Worm (Caenorhabditis elegans): ENCODE results near the gene mrps-18C.

ce11 chrIII:4930154-4930679 is 5.2 kb upstream of the mrps-18C start, which contains the start of gene set-2:
- TF ChIP-seq flt-1 (GFP tag; IDR thresholded peaks at IDR 0.05) = 0 out of 2 replicates have a peak, but pooled peaks have one; percentile 10
- TF ChIP-seq aly-1 (tag; optimal IDR thresholded peaks at IDR 0.05) = no peak
- TF ChIP-seq ama-1 (optimal IDR thresholded peaks at IDR 0.05) = no peak

Data from whole organism, early embryonic.